Worm (Caenorhabditis elegans) whole organism, L1 larva: ENCODE results near the gene his-40.

Experiments used
- C16A3.4 ChIP-seq: fragments of 150-350 bp; optimal IDR thresholded peaks from 2 replicates; lab custom pipeline; 2014; ENCODE audit warnings: missing biosample characterization, missing genetic modification characterization
- F16B12.6 ChIP-seq: fragments of 150-350 bp; optimal IDR thresholded peaks from 2 replicates; lab custom pipeline; 2014; ENCODE audit warnings: missing biosample characterization, missing genetic modification characterization
- aha-1 ChIP-seq: fragments of 150-350 bp; optimal IDR thresholded peaks from 2 replicates; lab custom pipeline; 2014; ENCODE audit warnings: missing biosample characterization, missing genetic modification characterization
- alr-1 ChIP-seq: fragments of 200-800 bp; sonication (Bioruptor generic); optimal IDR thresholded peaks from 2 replicates; lab custom pipeline; 2018; ENCODE audit warnings: borderline replicate concordance, mild to moderate bottlenecking, missing genetic modification characterization, missing compliant biosample characterization
- aly-2 ChIP-seq: fragments of 150-350 bp; optimal IDR thresholded peaks from 2 replicates; lab custom pipeline; 2014; ENCODE audit warnings: missing biosample characterization, missing genetic modification characterization
- blmp-1 ChIP-seq: fragments of 150-350 bp; optimal IDR thresholded peaks from 2 replicates; lab custom pipeline; 2014; ENCODE audit warnings: missing biosample characterization, missing genetic modification characterization
- ceh-63 ChIP-seq: fragments of 200-800 bp; sonication (Bioruptor generic); optimal IDR thresholded peaks from 2 replicates; lab custom pipeline; 2018; ENCODE audit warnings: mild to moderate bottlenecking, missing genetic modification characterization, missing compliant biosample characterization
- ceh-8 ChIP-seq: fragments of 200-800 bp; sonication (Bioruptor generic); optimal IDR thresholded peaks from 2 replicates; lab custom pipeline; 2018; ENCODE audit warnings: mild to moderate bottlenecking, missing genetic modification characterization, moderate library complexity, missing compliant biosample characterization
- ceh-82 ChIP-seq, 3 experiments: fragments of 150-350 bp in 1 of 3; sonication (generic microtip) in 2 of 3; optimal IDR thresholded peaks; 2 replicates each; lab custom pipeline; 2014 to 2017; ENCODE audit warnings: missing biosample characterization in 3 of 3, missing genetic modification characterization in 3 of 3
- ceh-88 ChIP-seq: fragments of 200-800 bp; sonication (Bioruptor generic); IDR thresholded peaks from 2 replicates; pipeline ENCODE4 v1.3.6; 2022; ENCODE audit warnings: missing genetic modification characterization, missing compliant biosample characterization
- dpl-1 ChIP-seq, 3 experiments: fragments of 150-350 bp in 2 of 3; sonication (generic microtip) in 1 of 3; optimal IDR thresholded peaks; 2 replicates each; lab custom pipeline; 2014 to 2017; ENCODE audit warnings: missing biosample characterization in 3 of 3, missing genetic modification characterization in 3 of 3, missing genetic modification reagents in 3 of 3
- efl-1 ChIP-seq, 4 experiments: fragments of 150-350 bp; optimal IDR thresholded peaks in 3 of 4; peaks in 1 of 4; 1 replicate in 1 of 4; 2 replicates in 3 of 4; lab custom pipeline; 2014; ENCODE audit warnings: missing biosample characterization in 2 of 4, missing genetic modification characterization in 2 of 4, missing genetic modification reagents in 2 of 4
- egl-13 ChIP-seq: sonication (generic microtip); optimal IDR thresholded peaks from 2 replicates; lab custom pipeline; 2016; ENCODE audit warnings: missing genotype, missing genetic modification reagents, missing genetic modification characterization, missing compliant biosample characterization
- egl-27 ChIP-seq, 2 experiments: fragments of 150-350 bp in 1 of 2; sonication (generic microtip); optimal IDR thresholded peaks; 3 replicates each; lab custom pipeline; 2017 to 2018; ENCODE audit warnings: missing biosample characterization in 2 of 2, missing genetic modification characterization in 2 of 2, missing genetic modification reagents in 2 of 2
- elt-2 ChIP-seq: sonication (generic microtip); optimal IDR thresholded peaks from 2 replicates; lab custom pipeline; 2016; ENCODE audit warnings: missing genetic modification characterization, mild to moderate bottlenecking, inconsistent platforms, missing compliant biosample characterization, missing genetic modification reagents
- ets-5 ChIP-seq: fragments of 200-800 bp; sonication (Bioruptor generic); IDR thresholded peaks from 2 replicates; pipeline ENCODE4 v1.3.6; 2022; ENCODE audit warnings: missing genetic modification characterization, missing compliant biosample characterization
- fkh-10 ChIP-seq: sonication (generic microtip); optimal IDR thresholded peaks from 2 replicates; lab custom pipeline; 2017; ENCODE audit warnings: missing biosample characterization, missing genetic modification reagents, missing genetic modification characterization
- fkh-4 ChIP-seq: sonication (generic microtip); optimal IDR thresholded peaks from 2 replicates; lab custom pipeline; 2016; ENCODE audit warnings: missing compliant biosample characterization, missing genetic modification characterization, borderline replicate concordance
- fkh-8 ChIP-seq: sonication (generic microtip); optimal IDR thresholded peaks from 2 replicates; lab custom pipeline; 2016; ENCODE audit warnings: mild to moderate bottlenecking, missing genetic modification characterization, missing compliant biosample characterization
- fos-1 ChIP-seq: fragments of 150-350 bp; optimal IDR thresholded peaks from 2 replicates; lab custom pipeline; 2014; ENCODE audit warnings: missing biosample characterization, missing genetic modification characterization
- hpl-2 ChIP-seq: fragments of 150-350 bp; optimal IDR thresholded peaks from 2 replicates; lab custom pipeline; 2014; ENCODE audit warnings: missing biosample characterization, missing genetic modification reagents, missing genetic modification characterization
- irx-1 ChIP-seq: sonication (generic microtip); optimal IDR thresholded peaks from 2 replicates; lab custom pipeline; 2016; ENCODE audit warnings: missing genetic modification characterization, missing compliant biosample characterization
- jun-1 ChIP-seq: fragments of 150-350 bp; optimal IDR thresholded peaks from 2 replicates; lab custom pipeline; 2014; ENCODE audit warnings: missing biosample characterization, missing genetic modification reagents, missing genetic modification characterization
- lin-13 ChIP-seq: fragments of 150-350 bp; optimal IDR thresholded peaks from 2 replicates; lab custom pipeline; 2014; ENCODE audit warnings: missing biosample characterization, missing genetic modification reagents, missing genetic modification characterization
- lin-14 ChIP-seq: fragments of 200-800 bp; sonication (Bioruptor generic); optimal IDR thresholded peaks from 2 replicates; lab custom pipeline; 2018; ENCODE audit warnings: mild to moderate bottlenecking, missing genetic modification characterization, moderate library complexity, missing compliant biosample characterization
- lin-15B ChIP-seq: fragments of 150-350 bp; sonication (generic microtip); optimal IDR thresholded peaks from 3 replicates; lab custom pipeline; 2014; ENCODE audit warnings: missing biosample characterization, missing genetic modification characterization
- lin-39 ChIP-seq: fragments of 150-350 bp; optimal IDR thresholded peaks from 2 replicates; lab custom pipeline; 2014; ENCODE audit warnings: missing biosample characterization, missing genetic modification reagents, missing genetic modification characterization
- mab-9 ChIP-seq: fragments of 200-800 bp; sonication (Bioruptor generic); IDR thresholded peaks from 2 replicates; pipeline ENCODE4 v1.3.6; 2022; ENCODE audit warnings: missing genetic modification reagents, missing genetic modification characterization, missing compliant biosample characterization
- mdl-1 ChIP-seq, 2 experiments: fragments of 150-350 bp; optimal IDR thresholded peaks; 2 replicates each; lab custom pipeline; 2014 to 2017; ENCODE audit warnings: missing biosample characterization in 2 of 2, missing genetic modification characterization in 2 of 2, inconsistent platforms in 1 of 2
- mep-1 ChIP-seq: fragments of 150-350 bp; optimal IDR thresholded peaks from 2 replicates; lab custom pipeline; 2014; ENCODE audit warnings: missing biosample characterization, missing genetic modification characterization
- nhr-20 ChIP-seq: sonication (generic microtip); optimal IDR thresholded peaks from 2 replicates; lab custom pipeline; 2016; ENCODE audit warnings: mild to moderate bottlenecking, missing genetic modification characterization, missing compliant biosample characterization
- nhr-28 ChIP-seq: fragments of 150-350 bp; optimal IDR thresholded peaks from 2 replicates; lab custom pipeline; 2014; ENCODE audit warnings: missing biosample characterization, missing genetic modification characterization
- nhr-47 ChIP-seq: sonication (generic microtip); optimal IDR thresholded peaks from 2 replicates; lab custom pipeline; 2016; ENCODE audit warnings: mild to moderate bottlenecking, missing genetic modification characterization, moderate library complexity, missing compliant biosample characterization
- nhr-76 ChIP-seq: sonication (generic microtip); optimal IDR thresholded peaks from 2 replicates; lab custom pipeline; 2017; ENCODE audit warnings: missing biosample characterization, missing genetic modification characterization
- nhr-77 ChIP-seq: fragments of 150-350 bp; optimal IDR thresholded peaks from 2 replicates; lab custom pipeline; 2014; ENCODE audit warnings: missing biosample characterization, missing genetic modification characterization
- nhr-85 ChIP-seq: sonication (generic microtip); peaks from one replicate; lab custom pipeline; 2016; ENCODE audit warnings: missing genetic modification characterization, inconsistent platforms, missing compliant biosample characterization
- nhr-90 ChIP-seq: sonication (generic microtip); optimal IDR thresholded peaks from 2 replicates; lab custom pipeline; 2016; ENCODE audit warnings: mild to moderate bottlenecking, missing genetic modification characterization, missing compliant biosample characterization; ENCODE audit not compliant: poor library complexity
- pag-3 ChIP-seq: sonication (generic microtip); optimal IDR thresholded peaks from 2 replicates; lab custom pipeline; 2017; ENCODE audit warnings: missing genetic modification characterization, mild to moderate bottlenecking, missing compliant biosample characterization, antibody characterized with exemption, borderline replicate concordance; ENCODE audit not compliant: insufficient read depth
- pqm-1 ChIP-seq: sonication (generic microtip); optimal IDR thresholded peaks from 3 replicates; lab custom pipeline; 2017; ENCODE audit warnings: missing biosample characterization, missing genetic modification characterization
- rnt-1 ChIP-seq: sonication (generic microtip); optimal IDR thresholded peaks from 2 replicates; lab custom pipeline; 2016; ENCODE audit warnings: mild to moderate bottlenecking, missing genetic modification characterization, moderate library complexity, missing compliant biosample characterization
- skn-1 ChIP-seq: fragments of 150-350 bp; optimal IDR thresholded peaks from 2 replicates; lab custom pipeline; 2014; ENCODE audit warnings: missing biosample characterization, missing genetic modification characterization
- snu-23 ChIP-seq: sonication (generic microtip); optimal IDR thresholded peaks from 2 replicates; lab custom pipeline; 2016; ENCODE audit warnings: missing genetic modification characterization, missing compliant biosample characterization
- sptf-1 ChIP-seq: fragments of 150-350 bp; optimal IDR thresholded peaks from 2 replicates; lab custom pipeline; 2014; ENCODE audit warnings: missing biosample characterization, missing genetic modification characterization
- sup-37 ChIP-seq: fragments of 200-800 bp; sonication (Bioruptor generic); optimal IDR thresholded peaks from 2 replicates; lab custom pipeline; 2018; ENCODE audit warnings: mild to moderate bottlenecking, missing genetic modification characterization, missing compliant biosample characterization
- tbx-2 ChIP-seq: sonication (generic microtip); optimal IDR thresholded peaks from 2 replicates; lab custom pipeline; 2016; ENCODE audit warnings: missing genetic modification characterization, missing compliant biosample characterization
- tlp-1 ChIP-seq: fragments of 150-350 bp; optimal IDR thresholded peaks from 2 replicates; lab custom pipeline; 2014; ENCODE audit warnings: missing biosample characterization, missing genetic modification characterization
- unc-62 ChIP-seq: fragments of 150-350 bp; optimal IDR thresholded peaks from 2 replicates; lab custom pipeline; 2014; ENCODE audit warnings: missing biosample characterization, missing genetic modification reagents, missing genetic modification characterization
- unc-98 ChIP-seq: fragments of 200-800 bp; sonication (Bioruptor generic); IDR thresholded peaks from 2 replicates; pipeline ENCODE4 v1.3.6; 2022; ENCODE audit warnings: missing genetic modification characterization, missing compliant biosample characterization
- xbp-1 ChIP-seq: sonication (generic microtip); optimal IDR thresholded peaks from 2 replicates; lab custom pipeline; 2016; ENCODE audit warnings: missing genetic modification characterization, missing compliant biosample characterization
- zag-1 ChIP-seq: fragments of 150-350 bp; optimal IDR thresholded peaks from 2 replicates; lab custom pipeline; 2014; ENCODE audit warnings: missing biosample characterization, missing genetic modification characterization
- zip-4 ChIP-seq: fragments of 200-800 bp; sonication (Bioruptor generic); optimal IDR thresholded peaks from 2 replicates; lab custom pipeline; 2018; ENCODE audit warnings: mild to moderate bottlenecking, missing genetic modification characterization, moderate library complexity, missing compliant biosample characterization
- ztf-11 ChIP-seq, 2 experiments: sonication (generic microtip); optimal IDR thresholded peaks; 2 replicates each; lab custom pipeline; 2016 to 2017; ENCODE audit warnings: missing genetic modification characterization in 2 of 2, missing biosample characterization in 1 of 2, missing compliant biosample characterization in 1 of 2
- ztf-4 ChIP-seq: fragments of 150-350 bp; optimal IDR thresholded peaks from 2 replicates; lab custom pipeline; 2014; ENCODE audit warnings: missing biosample characterization, missing genetic modification characterization

his-40 gene

DNA sequence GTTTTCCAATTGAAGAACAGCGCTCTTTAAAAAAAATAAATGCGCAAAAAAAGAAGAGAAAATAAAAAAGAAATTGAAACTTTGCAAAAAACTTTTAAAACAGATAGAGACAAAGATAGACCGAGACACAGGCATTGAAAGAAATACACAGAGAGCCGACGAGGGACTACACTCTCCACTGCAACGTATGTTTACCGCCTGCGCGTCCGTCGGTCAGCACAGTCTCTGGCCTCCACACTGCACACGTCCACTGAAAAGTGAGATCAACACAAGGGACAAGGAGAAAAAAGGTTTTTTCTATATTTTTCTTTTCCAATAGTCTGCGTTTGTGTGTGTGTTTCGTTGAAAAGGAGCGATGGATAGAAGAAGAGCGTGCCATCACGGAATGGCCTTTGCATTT lies 3.5 kb upstream of the his-40 start:
- TF ChIP-seq blmp-1 (peak; percentile 51), egl-13 (tag; lab: Kevin White, UChicago) (no peak), unc-62 (GFP tag; lab: Kevin White, UChicago) (no peak), nhr-77 (peak; percentile 12), ets-5 (GFP tag; lab: Robert Waterston, UW) (no peak), lin-39 (no peak), mep-1 (tag; lab: Kevin White, UChicago) (peak; percentile 58), nhr-47 (tag; lab: Kevin White, UChicago) (peak; percentile 55), tlp-1 (tag; lab: Kevin White, UChicago) (no peak), fkh-4 (tag; lab: Kevin White, UChicago) (no peak), unc-98 (GFP tag; lab: Robert Waterston, UW) (no peak), elt-2 (tag; lab: Kevin White, UChicago) (no peak), aly-2 (tag; lab: Kevin White, UChicago) (no peak), aha-1 (tag; lab: Kevin White, UChicago) (no peak), nhr-90 (tag; lab: Kevin White, UChicago) (peak; percentile 20), ceh-63 (no peak), nhr-28 (no peak), mab-9 (GFP tag; lab: Robert Waterston, UW) (no peak), nhr-20 (tag; lab: Kevin White, UChicago) (peak; percentile 84), irx-1 (tag; lab: Kevin White, UChicago) (peak; percentile 38), egl-27 (tag; optimal IDR thresholded peaks at IDR 0.05; lab: Kevin White, UChicago) (peak; percentile 54 to 56), F16B12.6 (tag; lab: Kevin White, UChicago) (peak; percentile 13), C16A3.4 (no peak), rnt-1 (peak; percentile 57), dpl-1 (GFP tag; optimal IDR thresholded peaks at IDR 0.05; lab: Kevin White, UChicago) (peak in 2 of 3 experiments; percentile 15 to 27), sup-37 (GFP tag; lab: Kevin White, UChicago) (no peak), zag-1 (tag; lab: Kevin White, UChicago) (no peak), fkh-10 (peak; percentile 13), tbx-2 (tag; lab: Kevin White, UChicago) (peak; percentile 58), pag-3 (no peak), mdl-1 (tag; optimal IDR thresholded peaks at IDR 0.05; lab: Kevin White, UChicago) (peak in 1 of 2 experiments; percentile 65), sptf-1 (no peak), lin-14 (GFP tag; lab: Kevin White, UChicago) (peak; percentile 97), lin-13 (no peak), hpl-2 (no peak), ceh-8 (GFP tag; lab: Kevin White, UChicago) (no peak), alr-1 (tag; lab: Kevin White, UChicago) (no peak), fos-1 (tag; lab: Kevin White, UChicago) (no peak), nhr-85 (peak; percentile 80), ceh-88 (no peak), pqm-1 (tag; lab: Kevin White, UChicago) (no peak), ztf-4 (tag; lab: Kevin White, UChicago) (no peak), xbp-1 (tag; lab: Kevin White, UChicago) (peak; percentile 91), ceh-82 (tag; optimal IDR thresholded peaks at IDR 0.05; lab: Kevin White, UChicago) (peak; percentile 20 to 73 (median 38)), zip-4 (no peak), efl-1 (optimal IDR thresholded peaks at IDR 0.05; lab: Kevin White, UChicago) (peak; percentile 31 to 47), efl-1 (GFP tag; optimal IDR thresholded peaks at IDR 0.05 in 1 of 2; lab: Kevin White, UChicago) (peak in 1 of 2 experiments; percentile 78), ztf-11 (tag; optimal IDR thresholded peaks at IDR 0.05; lab: Kevin White, UChicago) (no peak), lin-15B (tag; lab: Kevin White, UChicago) (no peak), snu-23 (GFP tag; lab: Kevin White, UChicago) (peak; percentile 85), fkh-8 (tag; lab: Kevin White, UChicago) (peak; percentile 14), nhr-76 (tag; lab: Kevin White, UChicago) (no peak), skn-1 (tag; lab: Kevin White, UChicago) (peak; percentile 27), jun-1 (tag; lab: Kevin White, UChicago) (peak; percentile 26)
